Worm (Caenorhabditis elegans) whole organism, young adult: ENCODE measurements around the gene F46C3.7.

Experiments used
- B0019.2 ChIP-seq: fragments of 200-800 bp; sonication (Bioruptor generic); conservative IDR thresholded peaks from 2 replicates; pipeline ENCODE4 v1.3.6; 2022; ENCODE audit warnings: missing genetic modification reagents, missing genetic modification characterization, missing compliant biosample characterization
- dpff-1 ChIP-seq: sonication (generic microtip); optimal IDR thresholded peaks from 2 replicates; lab custom pipeline; 2017; ENCODE audit warnings: mild to moderate bottlenecking, missing genetic modification characterization, missing compliant biosample characterization
- egl-18 ChIP-seq: fragments of 200-800 bp; sonication (Bioruptor generic); IDR thresholded peaks from 2 replicates; pipeline ENCODE4 v1.3.6; 2022; ENCODE audit warnings: missing genetic modification reagents, missing genetic modification characterization, missing compliant biosample characterization
- hlh-26 ChIP-seq: fragments of 200-800 bp; sonication (Bioruptor generic); conservative IDR thresholded peaks from 2 replicates; pipeline ENCODE4 v1.3.6; 2022; ENCODE audit warnings: missing genetic modification reagents, missing genetic modification characterization, missing compliant biosample characterization
- lin-54 ChIP-seq: fragments of 200-800 bp; sonication (Bioruptor generic); optimal IDR thresholded peaks from 2 replicates; lab custom pipeline; 2018; ENCODE audit warnings: mild to moderate bottlenecking, missing genetic modification characterization, missing compliant biosample characterization
- nhr-120 ChIP-seq: fragments of 200-800 bp; sonication (Bioruptor generic); IDR thresholded peaks from 2 replicates; pipeline ENCODE4 v1.3.6; 2022; ENCODE audit warnings: missing genetic modification characterization, missing compliant biosample characterization
- pha-4 ChIP-seq: fragments of 150-350 bp; sonication (generic microtip); optimal IDR thresholded peaks from 2 replicates; lab custom pipeline; 2014; ENCODE audit warnings: missing biosample characterization, missing genetic modification reagents, missing genetic modification characterization
- snpc-1.3 ChIP-seq: sonication (generic microtip); optimal IDR thresholded peaks from 2 replicates; lab custom pipeline; 2017; ENCODE audit warnings: missing genetic modification characterization, mild to moderate bottlenecking, missing compliant biosample characterization, antibody characterized with exemption, moderate library complexity, missing genotype, missing genetic modification reagents; ENCODE audit not compliant: insufficient read depth
- unc-62 ChIP-seq: fragments of 150-350 bp; optimal IDR thresholded peaks from 2 replicates; lab custom pipeline; 2014; ENCODE audit warnings: missing biosample characterization, missing genetic modification reagents, missing genetic modification characterization
- xnd-1 ChIP-seq: sonication (generic microtip); optimal IDR thresholded peaks from 2 replicates; lab custom pipeline; 2016; ENCODE audit warnings: missing genotype, missing genetic modification reagents, missing genetic modification characterization, missing compliant biosample characterization
- ztf-18 ChIP-seq: sonication (generic microtip); optimal IDR thresholded peaks from 2 replicates; lab custom pipeline; 2016; ENCODE audit warnings: missing genotype, mild to moderate bottlenecking, missing genetic modification characterization, missing compliant biosample characterization

DNA sequence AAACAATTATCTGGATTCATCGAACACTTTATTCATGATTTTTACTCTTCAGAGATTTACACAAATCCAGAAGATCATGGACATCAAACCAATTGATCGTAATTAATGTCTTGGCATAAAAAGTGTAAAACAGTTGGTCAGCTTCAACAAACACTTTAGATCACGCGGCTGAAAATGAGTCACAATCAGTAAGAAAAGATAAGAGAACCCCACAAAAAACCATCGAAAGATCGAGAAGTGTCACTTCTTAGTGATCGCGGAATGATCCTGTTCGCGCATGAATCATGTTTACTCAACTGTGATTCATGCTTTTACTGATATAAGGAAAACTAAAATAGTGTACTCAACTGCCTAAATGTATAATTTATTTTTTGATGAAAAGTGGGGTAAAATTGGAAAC is 30.4 kb upstream of the F46C3.7 start:
- no peak for TF ChIP-seq lin-54
- no peak for TF ChIP-seq unc-62 (GFP tag; lab: Kevin White, UChicago)
- TF ChIP-seq hlh-26 = no peak
- TF ChIP-seq pha-4 (tag; lab: Kevin White, UChicago) = peak; percentile 20
- TF ChIP-seq xnd-1 (tag; lab: Kevin White, UChicago) = no peak
- TF ChIP-seq nhr-120 (GFP tag; lab: Robert Waterston, UW) = no peak
- no peak for TF ChIP-seq egl-18 (GFP tag; lab: Robert Waterston, UW)
- no peak for TF ChIP-seq dpff-1 (tag; lab: Kevin White, UChicago)
- no peak for TF ChIP-seq ztf-18 (tag; lab: Kevin White, UChicago)
- TF ChIP-seq snpc-1.3 (tag; lab: Kevin White, UChicago) = no peak
- no peak for TF ChIP-seq B0019.2
